Fruit fly (Drosophila melanogaster) S2 (cell line): ENCODE data around the gene CG4951.

Experiments used
- CG8478 ChIP-seq: fragments of >200 bp; optimal IDR thresholded peaks from 2 replicates; lab custom pipeline; 2018
- CTCF ChIP-seq, 2 experiments: fragments of >200 bp; optimal IDR thresholded peaks; 2 replicates each; lab custom pipeline; 2018

DNA sequence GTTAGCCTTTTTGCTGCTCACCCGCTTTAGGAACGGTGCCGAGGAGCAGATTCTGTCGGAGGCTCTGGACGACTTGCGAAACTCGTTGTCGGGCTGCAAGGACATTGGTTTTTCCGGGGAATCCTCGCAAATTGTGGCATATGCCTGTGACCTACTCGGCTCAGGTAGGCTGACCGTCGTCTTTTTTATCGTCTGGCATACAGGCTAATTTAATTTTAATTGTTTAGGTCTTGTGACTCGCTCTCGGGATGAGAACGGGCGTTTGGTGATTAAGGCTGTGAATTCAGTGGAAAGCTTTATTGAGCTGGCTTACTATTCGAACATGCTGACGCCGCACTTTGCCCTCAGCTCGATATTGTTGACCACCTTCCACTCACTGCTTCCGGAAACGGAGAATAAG, 22.5 kb downstream of the CG4951 start:
- TF ChIP-seq CTCF (optimal IDR thresholded peaks at IDR 0.05; lab: Kevin White, UChicago) (no peak), CG8478 (lab: Kevin White, UChicago) (no peak)
